Worm (Caenorhabditis elegans) whole organism, L1 larva: ENCODE results near the gene F42A6.1.

Experiments used
- ces-1 ChIP-seq: fragments of 150-350 bp; optimal IDR thresholded peaks from 2 replicates; lab custom pipeline; 2014; ENCODE audit warnings: missing biosample characterization, missing genetic modification reagents, missing genetic modification characterization
- fkh-10 ChIP-seq: sonication (generic microtip); optimal IDR thresholded peaks from 2 replicates; lab custom pipeline; 2017; ENCODE audit warnings: missing biosample characterization, missing genetic modification reagents, missing genetic modification characterization
- nhr-28 ChIP-seq: fragments of 150-350 bp; optimal IDR thresholded peaks from 2 replicates; lab custom pipeline; 2014; ENCODE audit warnings: missing biosample characterization, missing genetic modification characterization

DNA sequence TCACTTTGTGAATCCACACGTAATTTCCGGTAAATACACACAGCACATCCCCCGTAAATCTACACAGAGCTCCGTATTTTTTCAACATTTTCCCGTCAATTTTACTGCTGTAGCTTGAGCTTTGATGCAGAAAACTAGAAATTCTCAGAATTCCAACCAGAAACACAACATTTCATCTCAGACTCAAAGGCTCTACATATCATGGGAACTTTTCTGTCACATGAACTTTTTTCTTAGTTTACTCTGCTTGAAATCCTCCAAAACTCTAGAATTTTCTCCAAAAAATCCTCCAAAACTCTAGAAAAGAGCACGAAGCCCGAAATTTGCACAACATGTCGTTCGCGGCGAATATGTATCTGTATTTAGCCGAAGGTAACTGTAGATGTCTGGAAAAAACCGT lies 8.4 kb downstream of the F42A6.1 start, which contains the start of gene Y55H10A.2:
- TF ChIP-seq fkh-10 (no peak), ces-1 (GFP tag; lab: Kevin White, UChicago) (no peak), nhr-28 (tag; lab: Kevin White, UChicago) (no peak)
